Worm (Caenorhabditis elegans) whole organism, late embryonic: ENCODE results near the gene fbxc-27.

Source experiments
- ama-1 ChIP-seq: fragments of 150-350 bp; optimal IDR thresholded peaks from 2 replicates; lab custom pipeline; 2014
- che-1 ChIP-seq: sonication (generic microtip); optimal IDR thresholded peaks from 2 replicates; lab custom pipeline; 2016; ENCODE audit warnings: mild to moderate bottlenecking, missing genetic modification characterization, missing compliant biosample characterization
- fkh-10 ChIP-seq: fragments of 150-350 bp; optimal IDR thresholded peaks from 2 replicates; lab custom pipeline; 2014; ENCODE audit warnings: missing biosample characterization, missing genetic modification reagents, missing genetic modification characterization
- hlh-30 ChIP-seq: sonication (generic microtip); optimal IDR thresholded peaks from 2 replicates; lab custom pipeline; 2017; ENCODE audit warnings: antibody characterized with exemption, missing genetic modification characterization, missing compliant biosample characterization; ENCODE audit not compliant: insufficient read depth
- hlh-8 ChIP-seq: sonication (generic microtip); optimal IDR thresholded peaks from 2 replicates; lab custom pipeline; 2016; ENCODE audit warnings: missing genotype, missing genetic modification characterization, missing compliant biosample characterization
- nhr-232 ChIP-seq: sonication (generic microtip); optimal IDR thresholded peaks from 2 replicates; lab custom pipeline; 2016; ENCODE audit warnings: missing genetic modification characterization, missing compliant biosample characterization
- pha-4 ChIP-seq: fragments of 150-350 bp; optimal IDR thresholded peaks from 2 replicates; lab custom pipeline; 2018; ENCODE audit warnings: missing biosample characterization, missing genetic modification reagents, missing genetic modification characterization
- sox-4 ChIP-seq: sonication (generic microtip); optimal IDR thresholded peaks from 2 replicates; lab custom pipeline; 2017; ENCODE audit warnings: mild to moderate bottlenecking, missing genetic modification characterization, inconsistent platforms, missing compliant biosample characterization
- syd-9 ChIP-seq: sonication (generic microtip); optimal IDR thresholded peaks from 2 replicates; lab custom pipeline; 2016; ENCODE audit warnings: mild to moderate bottlenecking, missing genetic modification characterization, moderate library complexity, missing compliant biosample characterization
- tbx-7 ChIP-seq: sonication (generic microtip); optimal IDR thresholded peaks from 2 replicates; lab custom pipeline; 2016; ENCODE audit warnings: missing genotype, missing genetic modification characterization, missing compliant biosample characterization
- ttx-3 ChIP-seq: sonication (generic microtip); optimal IDR thresholded peaks from 2 replicates; lab custom pipeline; 2016; ENCODE audit warnings: missing genetic modification reagents, missing genetic modification characterization, missing compliant biosample characterization
- ztf-16 ChIP-seq: sonication (generic microtip); optimal IDR thresholded peaks from 2 replicates; lab custom pipeline; 2017; ENCODE audit warnings: missing genetic modification characterization, missing compliant biosample characterization

DNA sequence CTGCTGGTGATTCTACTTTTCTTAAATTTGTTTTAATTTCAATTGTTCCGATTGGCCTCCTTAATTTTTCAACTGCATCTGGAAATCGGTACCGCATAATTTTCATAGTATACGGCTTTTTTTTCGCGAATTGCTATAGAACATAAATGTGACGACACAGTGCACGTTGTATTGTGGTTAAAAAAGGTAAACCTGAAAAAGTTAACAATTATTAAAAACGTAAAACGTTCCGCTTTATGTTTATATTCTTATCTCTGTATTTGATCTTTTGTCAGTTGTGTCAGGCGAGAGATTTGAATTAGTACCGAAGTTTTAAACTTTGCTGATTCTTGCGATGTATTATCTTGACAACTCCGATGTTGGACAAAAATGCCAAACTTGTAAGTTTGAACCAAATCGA is 48.0 kb upstream of the fbxc-27 start, which contains the start of gene Y46B2A.4:
- no peak for TF ChIP-seq hlh-30
- TF ChIP-seq ztf-16 (tag; lab: Kevin White, UChicago) = no peak
- TF ChIP-seq ama-1 (lab: Kevin White, UChicago) = no peak
- TF ChIP-seq hlh-8 (tag; lab: Kevin White, UChicago) = no peak
- no peak for TF ChIP-seq syd-9 (tag; lab: Kevin White, UChicago)
- TF ChIP-seq pha-4 = no peak
- no peak for TF ChIP-seq che-1 (tag; lab: Kevin White, UChicago)
- TF ChIP-seq sox-4 (tag; lab: Kevin White, UChicago) = no peak
- no peak for TF ChIP-seq ttx-3 (tag; lab: Kevin White, UChicago)
- TF ChIP-seq nhr-232 (tag; lab: Kevin White, UChicago) = no peak
- no peak for TF ChIP-seq fkh-10
- TF ChIP-seq tbx-7 (tag; lab: Kevin White, UChicago) = no peak
